Fruit fly (Drosophila melanogaster) S2 (cell line): ENCODE measurements around the gene Csas.

Experiments used
- CG8478 ChIP-seq: fragments of >200 bp; optimal IDR thresholded peaks from 2 replicates; lab custom pipeline; 2018
- CTCF ChIP-seq, 2 experiments: fragments of >200 bp; optimal IDR thresholded peaks; 2 replicates each; lab custom pipeline; 2018

dm6 chr3L:19954426-19954825 lies 34.4 kb downstream of the Csas start, which contains the start of gene CG42654:
- no peak for TF ChIP-seq CG8478
- TF ChIP-seq CTCF (optimal IDR thresholded peaks at IDR 0.05; lab: Kevin White, UChicago): no peak
